Worm (Caenorhabditis elegans) whole organism, L3 larva: Measurements from ENCODE around the gene ran-5.

Experiments
- ZK546.5 ChIP-seq: sonication (generic microtip); optimal IDR thresholded peaks from 2 replicates; lab custom pipeline; 2017; ENCODE audit warnings: missing biosample characterization, missing genetic modification characterization
- ama-1 ChIP-seq: fragments of 150-350 bp; optimal IDR thresholded peaks from 2 replicates; lab custom pipeline; 2018
- elt-2 ChIP-seq: sonication (generic microtip); optimal IDR thresholded peaks from 2 replicates; lab custom pipeline; 2016; ENCODE audit warnings: missing genetic modification reagents, mild to moderate bottlenecking, missing genetic modification characterization, missing compliant biosample characterization
- fkh-2 ChIP-seq: fragments of 150-350 bp; optimal IDR thresholded peaks from 2 replicates; lab custom pipeline; 2014; ENCODE audit warnings: missing biosample characterization, missing genetic modification reagents, missing genetic modification characterization
- lin-39 ChIP-seq: fragments of 150-350 bp; optimal IDR thresholded peaks from 2 replicates; lab custom pipeline; 2018; ENCODE audit warnings: missing biosample characterization, missing genetic modification reagents, missing genetic modification characterization
- mdl-1 ChIP-seq: fragments of 150-350 bp; optimal IDR thresholded peaks from 2 replicates; lab custom pipeline; 2014; ENCODE audit warnings: missing biosample characterization, missing genetic modification characterization
- pqm-1 ChIP-seq: fragments of 150-350 bp; optimal IDR thresholded peaks from 2 replicates; lab custom pipeline; 2017; ENCODE audit warnings: missing biosample characterization, missing genetic modification characterization, inconsistent platforms
- skn-1 ChIP-seq: fragments of 150-350 bp; optimal IDR thresholded peaks from 2 replicates; lab custom pipeline; 2014; ENCODE audit warnings: missing biosample characterization, missing genetic modification characterization
- snpc-4 ChIP-seq: fragments of 150-350 bp; optimal IDR thresholded peaks from 2 replicates; lab custom pipeline; 2014; ENCODE audit warnings: missing biosample characterization, missing genetic modification characterization
- unc-39 ChIP-seq: sonication (generic microtip); optimal IDR thresholded peaks from 4 replicates; lab custom pipeline; 2017; ENCODE audit warnings: missing biosample characterization, missing genetic modification characterization
- unc-62 ChIP-seq: fragments of 150-350 bp; sonication (generic microtip); optimal IDR thresholded peaks from 4 replicates; lab custom pipeline; 2014; ENCODE audit warnings: missing biosample characterization, missing genetic modification reagents, missing genetic modification characterization
- zag-1 ChIP-seq: fragments of 150-350 bp; optimal IDR thresholded peaks from 2 replicates; lab custom pipeline; 2014; ENCODE audit warnings: missing biosample characterization, missing genetic modification characterization
- ztf-4 ChIP-seq: fragments of 150-350 bp; optimal IDR thresholded peaks from 2 replicates; lab custom pipeline; 2014; ENCODE audit warnings: missing biosample characterization, missing genetic modification characterization

DNA sequence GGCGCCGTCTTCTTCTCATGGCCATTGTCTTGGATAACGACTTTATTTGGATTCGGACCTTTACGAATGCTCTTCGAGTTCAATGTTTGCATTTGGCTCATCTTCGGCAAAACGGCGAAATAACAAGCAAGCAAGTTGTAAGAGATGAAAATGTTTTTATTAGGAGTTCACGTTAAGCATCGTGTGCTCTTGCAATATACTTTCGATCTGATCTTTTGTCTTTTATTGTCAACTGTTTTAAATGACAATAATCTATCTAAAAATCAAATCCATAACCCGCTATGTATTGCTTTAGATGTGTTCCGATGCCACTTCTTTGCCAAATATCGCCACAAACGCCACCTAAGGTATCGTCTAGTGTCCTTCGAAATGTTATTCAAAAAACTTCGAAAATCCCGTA lies 31.5 kb upstream of the ran-5 start, which contains the start of gene ZK84.5:
- no peak for TF ChIP-seq ama-1 (lab: Kevin White, UChicago)
- no peak for TF ChIP-seq unc-62 (GFP tag; lab: Kevin White, UChicago)
- no peak for TF ChIP-seq ztf-4
- TF ChIP-seq fkh-2 (tag; lab: Kevin White, UChicago): no peak
- TF ChIP-seq skn-1 (tag; lab: Kevin White, UChicago): no peak
- TF ChIP-seq snpc-4 (tag; lab: Kevin White, UChicago): no peak
- TF ChIP-seq mdl-1 (tag; lab: Kevin White, UChicago): no peak
- TF ChIP-seq zag-1 (tag; lab: Kevin White, UChicago): no peak
- no peak for TF ChIP-seq unc-39 (tag; lab: Kevin White, UChicago)
- TF ChIP-seq elt-2: no peak
- no peak for TF ChIP-seq lin-39 (tag; lab: Kevin White, UChicago)
- no peak for TF ChIP-seq pqm-1 (tag; lab: Kevin White, UChicago)
- TF ChIP-seq ZK546.5: no peak
